Fruit fly (Drosophila melanogaster): ENCODE measurements around the gene Hsp27.
A peak's percentile ranks its signal among the peaks of the same experiment; 100 is the strongest.

Gene Hsp27

dm6 chr3L:9420054-9420818 is 36.4 kb downstream of the Hsp27 start (continued):
- TF ChIP-seq bab2 (GFP tag; optimal IDR thresholded peaks at IDR 0.05) (peak; percentile 18), NfI (GFP tag; optimal IDR thresholded peaks at IDR 0.05) (peak; percentile 51), p53 (GFP tag; optimal IDR thresholded peaks at IDR 0.05) (no peak), CG16863 (GFP tag; optimal IDR thresholded peaks at IDR 0.05) (peak; percentile 7), NFAT (GFP tag; IDR thresholded peaks at IDR 0.05) (no peak), ind (GFP tag; optimal IDR thresholded peaks at IDR 0.05) (peak; percentile 31), CG1792 (GFP tag; optimal IDR thresholded peaks at IDR 0.05) (no peak), CG6683 (GFP tag; optimal IDR thresholded peaks at IDR 0.05) (no peak), CG1603 (tag; optimal IDR thresholded peaks at IDR 0.05) (peak; percentile 70), CG10543 (GFP tag; optimal IDR thresholded peaks at IDR 0.05) (no peak), CG17912 (GFP tag; optimal IDR thresholded peaks at IDR 0.05) (no peak), Chrac-16 (GFP tag; optimal IDR thresholded peaks at IDR 0.05) (peak; percentile 17), Ada2b (GFP tag; IDR thresholded peaks at IDR 0.05) (peak; percentile 55), CG42726 (GFP tag; IDR thresholded peaks at IDR 0.05; ENCODE audit: partially characterized antibody) (no peak), CG2120 (GFP tag; optimal IDR thresholded peaks at IDR 0.05) (peak; percentile 49), Rfx (GFP tag; IDR thresholded peaks at IDR 0.05) (peak; percentile 51; the same call in 1 of the 2 replicates), salm (tag; optimal IDR thresholded peaks at IDR 0.05) (peak; percentile 23), fru (optimal IDR thresholded peaks at IDR 0.05) (no peak), Nf-YA (GFP tag; IDR thresholded peaks at IDR 0.05) (peak; percentile 43; the same call in 1 of the 2 replicates), CG10147 (GFP tag; optimal IDR thresholded peaks at IDR 0.05) (peak; percentile 49), Atf6 (GFP tag; IDR thresholded peaks at IDR 0.05) (peak; percentile 69), Mrtf (GFP tag; IDR thresholded peaks at IDR 0.05) (peak; percentile 57; the same call in 1 of the 3 replicates), schlank (tag; optimal IDR thresholded peaks at IDR 0.05) (no peak), CG12219 (GFP tag; optimal IDR thresholded peaks at IDR 0.05) (peak; percentile 22), CG12659 (GFP tag; optimal IDR thresholded peaks at IDR 0.05) (peak; percentile 22), CkIIα-i1 (GFP tag; IDR thresholded peaks at IDR 0.05) (no peak), CG1602 (GFP tag; optimal IDR thresholded peaks at IDR 0.05) (no peak), nau (GFP tag; optimal IDR thresholded peaks at IDR 0.05) (peak; percentile 59), Max (GFP tag; optimal IDR thresholded peaks at IDR 0.05) (no peak), vvl (GFP tag; IDR thresholded peaks at IDR 0.05) (peak; percentile 65), CG32767 (GFP tag; IDR thresholded peaks at IDR 0.05) (no peak), Asciz (GFP tag; optimal IDR thresholded peaks at IDR 0.05) (peak; percentile 52), Fer3 (tag; optimal IDR thresholded peaks at IDR 0.05) (peak; percentile 29), dimm (GFP tag; IDR thresholded peaks at IDR 0.05) (no peak), Stat92E (GFP tag; optimal IDR thresholded peaks at IDR 0.05) (no peak), Sry-δ (GFP tag; optimal IDR thresholded peaks at IDR 0.05) (no peak), Dip2 (GFP tag; IDR thresholded peaks at IDR 0.05) (no peak), CG11456 (GFP tag; IDR thresholded peaks at IDR 0.05) (0 out of 3 replicates have a peak, but pooled peaks have one; percentile 24), CG14667 (GFP tag; IDR thresholded peaks at IDR 0.05) (peak; percentile 18; the same call in 1 of the 2 replicates), C15 (GFP tag; IDR thresholded peaks at IDR 0.05) (no peak), CG4360 (GFP tag; IDR thresholded peaks at IDR 0.05) (0 out of 2 replicates have a peak, but pooled peaks have one; percentile 13), tgo (GFP tag; IDR thresholded peaks at IDR 0.05) (peak; percentile 40; the same call in 2 of the 3 replicates), Bteb2 (GFP tag; optimal IDR thresholded peaks at IDR 0.05) (peak; percentile 16), CG6689 (GFP tag; IDR thresholded peaks at IDR 0.05) (peak; percentile 65; the same call in 1 of the 2 replicates), CG12391 (tag; optimal IDR thresholded peaks at IDR 0.05) (peak; percentile 52), Bgb (GFP tag; IDR thresholded peaks at IDR 0.05; ENCODE audit: partially characterized antibody) (no peak), vnd (GFP tag; IDR thresholded peaks at IDR 0.05; ENCODE audit: partially characterized antibody) (no peak), CG7839 (tag; optimal IDR thresholded peaks at IDR 0.05) (peak; percentile 58), h (optimal IDR thresholded peaks at IDR 0.05) (no peak), croc (GFP tag; conservative IDR thresholded peaks at IDR 0.05) (peak; percentile 20; the same call in 1 of the 3 replicates)
